Worm (Caenorhabditis elegans) whole organism, L3 larva: ENCODE measurements around the gene hsp-12.3.

Experiments used
- R02D3.7 ChIP-seq: fragments of 150-350 bp; optimal IDR thresholded peaks from 2 replicates; lab custom pipeline; 2014; ENCODE audit warnings: missing biosample characterization, missing genetic modification characterization
- aly-2 ChIP-seq: fragments of 150-350 bp; optimal IDR thresholded peaks from 2 replicates; lab custom pipeline; 2014; ENCODE audit warnings: missing biosample characterization, missing genetic modification characterization
- ama-1 ChIP-seq: fragments of 150-350 bp; optimal IDR thresholded peaks from 2 replicates; lab custom pipeline; 2018
- ceh-16 ChIP-seq: sonication (generic microtip); optimal IDR thresholded peaks from 2 replicates; lab custom pipeline; 2017; ENCODE audit warnings: missing biosample characterization, missing genetic modification characterization
- ceh-28 ChIP-seq: fragments of 150-350 bp; optimal IDR thresholded peaks from 2 replicates; lab custom pipeline; 2014; ENCODE audit warnings: missing biosample characterization, missing genetic modification reagents, missing genetic modification characterization
- ceh-9 ChIP-seq: sonication (generic microtip); optimal IDR thresholded peaks from 2 replicates; lab custom pipeline; 2018; ENCODE audit warnings: missing biosample characterization, missing genetic modification characterization
- daf-12 ChIP-seq: fragments of 150-350 bp; optimal IDR thresholded peaks from 2 replicates; lab custom pipeline; 2014; ENCODE audit warnings: missing biosample characterization, missing genetic modification reagents, missing genetic modification characterization
- egl-27 ChIP-seq: sonication (generic microtip); optimal IDR thresholded peaks from 4 replicates; lab custom pipeline; 2017; ENCODE audit warnings: missing biosample characterization, missing genetic modification reagents, missing genetic modification characterization
- egl-5 ChIP-seq: fragments of 150-350 bp; optimal IDR thresholded peaks from 2 replicates; lab custom pipeline; 2017; ENCODE audit warnings: missing biosample characterization, missing genetic modification reagents, missing genetic modification characterization, inconsistent platforms
- elt-2 ChIP-seq: sonication (generic microtip); optimal IDR thresholded peaks from 2 replicates; lab custom pipeline; 2016; ENCODE audit warnings: missing genetic modification reagents, mild to moderate bottlenecking, missing genetic modification characterization, missing compliant biosample characterization
- elt-3 ChIP-seq, 3 experiments: fragments of 150-350 bp in 1 of 3; sonication (generic microtip) in 2 of 3; optimal IDR thresholded peaks; 2 replicates in 2 of 3; 4 replicates in 1 of 3; lab custom pipeline; 2014 to 2017; ENCODE audit warnings: missing biosample characterization in 3 of 3, missing genetic modification characterization in 3 of 3
- fkh-10 ChIP-seq: sonication (generic microtip); optimal IDR thresholded peaks from 2 replicates; lab custom pipeline; 2017; ENCODE audit warnings: missing biosample characterization, missing genetic modification reagents, missing genetic modification characterization
- fkh-2 ChIP-seq: fragments of 150-350 bp; optimal IDR thresholded peaks from 2 replicates; lab custom pipeline; 2014; ENCODE audit warnings: missing biosample characterization, missing genetic modification reagents, missing genetic modification characterization
- jun-1 ChIP-seq: fragments of 150-350 bp; optimal IDR thresholded peaks from 2 replicates; lab custom pipeline; 2014; ENCODE audit warnings: missing biosample characterization, missing genetic modification reagents, missing genetic modification characterization
- lin-15B ChIP-seq: fragments of 150-350 bp; optimal IDR thresholded peaks from 2 replicates; lab custom pipeline; 2014; ENCODE audit warnings: missing biosample characterization, missing genetic modification characterization
- lin-39 ChIP-seq: fragments of 150-350 bp; optimal IDR thresholded peaks from 2 replicates; lab custom pipeline; 2018; ENCODE audit warnings: missing biosample characterization, missing genetic modification reagents, missing genetic modification characterization
- lsy-12 ChIP-seq: sonication (generic microtip); optimal IDR thresholded peaks from 2 replicates; lab custom pipeline; 2016; ENCODE audit warnings: mild to moderate bottlenecking, missing genetic modification characterization, missing compliant biosample characterization
- mml-1 ChIP-seq: fragments of 150-350 bp; sonication (generic microtip); optimal IDR thresholded peaks from 3 replicates; lab custom pipeline; 2014; ENCODE audit warnings: missing biosample characterization, missing genetic modification characterization
- nhr-12 ChIP-seq: fragments of 150-350 bp; optimal IDR thresholded peaks from 2 replicates; lab custom pipeline; 2014; ENCODE audit warnings: missing biosample characterization, missing genetic modification characterization
- nhr-23 ChIP-seq: fragments of 150-350 bp; optimal IDR thresholded peaks from 2 replicates; lab custom pipeline; 2014; ENCODE audit warnings: missing biosample characterization, missing genetic modification reagents, missing genetic modification characterization
- nhr-25 ChIP-seq: sonication (generic microtip); optimal IDR thresholded peaks from 2 replicates; lab custom pipeline; 2017; ENCODE audit warnings: missing biosample characterization, missing genetic modification characterization
- nhr-43 ChIP-seq: sonication (generic microtip); optimal IDR thresholded peaks from 2 replicates; lab custom pipeline; 2016; ENCODE audit warnings: mild to moderate bottlenecking, missing genetic modification characterization, missing compliant biosample characterization; ENCODE audit not compliant: poor library complexity, severe bottlenecking
- nhr-67 ChIP-seq: fragments of 150-350 bp; optimal IDR thresholded peaks from 2 replicates; lab custom pipeline; 2014; ENCODE audit warnings: missing biosample characterization, missing genetic modification characterization
- nhr-76 ChIP-seq: fragments of 150-350 bp; sonication (generic microtip); optimal IDR thresholded peaks from 5 replicates; lab custom pipeline; 2014; ENCODE audit warnings: missing biosample characterization, missing genetic modification characterization
- nhr-77 ChIP-seq: fragments of 150-350 bp; optimal IDR thresholded peaks from 2 replicates; lab custom pipeline; 2014; ENCODE audit warnings: missing biosample characterization, missing genetic modification characterization
- pha-4 ChIP-seq: fragments of 150-350 bp; optimal IDR thresholded peaks from 2 replicates; lab custom pipeline; 2014; ENCODE audit warnings: missing biosample characterization, missing genetic modification reagents, missing genetic modification characterization
- pqm-1 ChIP-seq: fragments of 150-350 bp; optimal IDR thresholded peaks from 2 replicates; lab custom pipeline; 2017; ENCODE audit warnings: missing biosample characterization, missing genetic modification characterization, inconsistent platforms
- sea-2 ChIP-seq: fragments of 150-350 bp; sonication (generic microtip); optimal IDR thresholded peaks from 4 replicates; lab custom pipeline; 2014; ENCODE audit warnings: missing biosample characterization, missing genetic modification reagents, missing genetic modification characterization
- skn-1 ChIP-seq: fragments of 150-350 bp; optimal IDR thresholded peaks from 2 replicates; lab custom pipeline; 2014; ENCODE audit warnings: missing biosample characterization, missing genetic modification characterization
- snpc-4 ChIP-seq: fragments of 150-350 bp; optimal IDR thresholded peaks from 2 replicates; lab custom pipeline; 2014; ENCODE audit warnings: missing biosample characterization, missing genetic modification characterization
- zag-1 ChIP-seq: fragments of 150-350 bp; optimal IDR thresholded peaks from 2 replicates; lab custom pipeline; 2014; ENCODE audit warnings: missing biosample characterization, missing genetic modification characterization
- ztf-11 ChIP-seq: fragments of 150-350 bp; optimal IDR thresholded peaks from 2 replicates; lab custom pipeline; 2014; ENCODE audit warnings: missing biosample characterization, missing genetic modification characterization

The hsp-12.3 gene

ce11 chrIV:9485040-9485439, 39.7 kb upstream of the hsp-12.3 start, which contains the start of gene gadr-2:
Gene gadr-2 (minus strand): TSS chrIV:9485140.
- no peak for TF ChIP-seq pha-4 (tag; lab: Kevin White, UChicago)
- TF ChIP-seq elt-2 = no peak
- no peak for TF ChIP-seq ztf-11 (tag; lab: Kevin White, UChicago)
- no peak for TF ChIP-seq nhr-23 (tag; lab: Kevin White, UChicago)
- TF ChIP-seq pqm-1 (tag; lab: Kevin White, UChicago) = no peak
- no peak for TF ChIP-seq nhr-76
- no peak for TF ChIP-seq fkh-2 (tag; lab: Kevin White, UChicago)
- TF ChIP-seq lsy-12 (tag; lab: Kevin White, UChicago) = no peak
- TF ChIP-seq daf-12 = no peak
- TF ChIP-seq ceh-9 (tag; lab: Kevin White, UChicago) = no peak
- no peak for TF ChIP-seq skn-1

ce11 chrIV:9480936-9481335, 35.6 kb upstream of the hsp-12.3 start, which contains the start of gene cng-3:
Gene cng-3 (minus strand): TSS chrIV:9481037.
- TF ChIP-seq egl-5 (no peak), nhr-76 (no peak), mml-1 (tag; lab: Kevin White, UChicago) (no peak), aly-2 (tag; lab: Kevin White, UChicago) (no peak), ceh-16 (tag; lab: Kevin White, UChicago) (no peak), jun-1 (no peak), skn-1 (no peak), nhr-12 (tag; lab: Kevin White, UChicago) (no peak), ceh-9 (tag; lab: Kevin White, UChicago) (no peak), pqm-1 (tag; lab: Kevin White, UChicago) (no peak), ama-1 (no peak), pha-4 (tag; lab: Kevin White, UChicago) (no peak), nhr-67 (no peak), zag-1 (tag; lab: Kevin White, UChicago) (no peak), egl-27 (tag; lab: Kevin White, UChicago) (no peak)

ce11 chrIV:9477135-9477928, 32.0 kb upstream of the hsp-12.3 start, which contains the start of gene wrt-3:
Gene wrt-3 (minus strand): TSS chrIV:9477456.
- peak; percentile 33 for TF ChIP-seq nhr-25 (tag; lab: Kevin White, UChicago)
- peak; percentile 46 for TF ChIP-seq elt-2
- peak; percentile 4 for TF ChIP-seq R02D3.7
- TF ChIP-seq sea-2 (GFP tag; lab: Kevin White, UChicago) = no peak
- TF ChIP-seq ceh-28 (tag; lab: Kevin White, UChicago) = no peak
- TF ChIP-seq lin-39 (tag; lab: Kevin White, UChicago) = peak; percentile 65
- no peak for TF ChIP-seq lin-15B (tag; lab: Kevin White, UChicago)
- peak; percentile 12 for TF ChIP-seq jun-1
- TF ChIP-seq pqm-1 (tag; lab: Kevin White, UChicago) = peak; percentile 46
- peak; percentile 59 for TF ChIP-seq lsy-12 (tag; lab: Kevin White, UChicago)
- TF ChIP-seq elt-3 (tag; optimal IDR thresholded peaks at IDR 0.05; lab: Kevin White, UChicago) = peak in 1 of 3 experiments; percentile 68
- TF ChIP-seq nhr-43 = peak; percentile 89

DNA sequence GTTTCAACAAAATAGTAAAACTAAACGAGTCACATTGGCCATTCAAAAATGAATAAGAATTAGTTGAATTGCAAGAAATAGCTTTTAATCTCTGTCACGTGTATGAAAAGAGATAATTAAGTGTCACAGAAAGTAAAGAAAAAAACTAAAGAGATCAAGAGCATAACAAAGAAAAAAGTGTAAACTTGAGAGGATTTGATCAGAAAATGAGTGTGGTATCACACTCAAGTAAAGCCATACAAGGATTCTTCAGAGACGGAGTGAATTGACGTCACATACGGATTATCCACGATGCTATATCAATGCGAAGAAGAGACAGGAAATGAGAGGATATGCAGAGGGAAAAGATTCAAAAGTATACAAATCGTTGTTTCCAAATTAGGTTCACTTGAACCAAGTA, 24.0 kb upstream of the hsp-12.3 start:
- no peak for TF ChIP-seq nhr-23 (tag; lab: Kevin White, UChicago)

- no peak for TF ChIP-seq ceh-9 (tag; lab: Kevin White, UChicago)
Observed at ce11 chrIV:9467418-9467817, 22.1 kb upstream of the hsp-12.3 start, which contains the start of gene F38E11.6. Gene F38E11.6 (minus strand): TSS chrIV:9467518.

DNA sequence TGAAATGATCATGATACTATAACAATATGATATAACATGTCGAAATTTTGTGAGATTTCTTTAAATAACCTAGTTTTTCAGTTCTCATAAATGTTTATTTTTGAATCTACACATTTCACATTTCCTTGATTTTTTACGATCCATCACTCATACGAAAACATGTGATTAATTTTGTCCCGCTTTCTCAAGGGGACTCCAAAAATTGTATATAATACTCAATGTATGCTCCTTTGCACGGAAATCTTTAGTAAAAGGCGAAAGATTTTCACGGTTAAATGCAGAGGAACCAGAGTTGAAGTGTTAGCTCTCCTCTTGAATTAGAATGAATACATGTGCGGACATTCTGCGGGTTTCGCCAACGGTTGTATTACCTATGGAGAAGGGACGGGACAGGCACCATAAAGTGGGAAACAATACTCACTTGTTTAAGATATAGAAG, 19.1 kb upstream of the hsp-12.3 start:
- no peak for TF ChIP-seq elt-3 (tag; optimal IDR thresholded peaks at IDR 0.05; lab: Kevin White, UChicago)
- no peak for TF ChIP-seq nhr-77 (tag; lab: Kevin White, UChicago)
- TF ChIP-seq snpc-4 (tag; lab: Kevin White, UChicago) = peak; percentile 81
- no peak for TF ChIP-seq fkh-10
- no peak for TF ChIP-seq daf-12
- no peak for TF ChIP-seq pqm-1 (tag; lab: Kevin White, UChicago)
- TF ChIP-seq elt-2 = no peak
